Fruit fly (Drosophila melanogaster): ENCODE data around the gene CG3919.
A peak's percentile ranks its signal among the peaks of the same experiment; 100 is the strongest.

Gene CG3919

DNA sequence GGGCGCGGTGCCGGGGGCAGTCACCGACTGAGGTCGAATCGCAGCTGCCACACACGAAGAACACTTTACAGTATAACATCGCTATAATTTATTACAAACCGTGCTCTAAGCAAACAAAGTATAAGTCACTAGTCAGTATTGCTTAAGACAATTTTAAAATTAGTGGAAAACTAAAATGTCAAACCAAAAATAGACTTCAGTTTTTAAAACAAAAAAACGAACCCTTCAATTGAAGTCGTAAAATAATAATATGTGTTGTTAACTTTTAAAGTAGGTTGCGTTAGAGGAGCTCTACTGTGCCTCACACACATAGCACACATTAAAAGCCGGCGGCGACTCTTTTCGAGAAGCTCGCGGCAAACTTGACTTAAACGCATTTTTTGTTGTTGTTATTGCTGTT, 11.7 kb downstream of the CG3919 start (continued):
- TF ChIP-seq CG32006 (GFP tag; optimal IDR thresholded peaks at IDR 0.05) (no peak), Hr38 (GFP tag; optimal IDR thresholded peaks at IDR 0.05) (no peak), CG11902 (GFP tag; optimal IDR thresholded peaks at IDR 0.05) (no peak), CG6792 (GFP tag; optimal IDR thresholded peaks at IDR 0.05) (no peak), CG6854 (GFP tag; optimal IDR thresholded peaks at IDR 0.05) (no peak), pdm3 (GFP tag; optimal IDR thresholded peaks at IDR 0.05) (peak; percentile 45), dsx (GFP tag; optimal IDR thresholded peaks at IDR 0.05; ENCODE audit: poor library complexity, severe bottlenecking) (no peak), Lpt (GFP tag; optimal IDR thresholded peaks at IDR 0.05) (peak; percentile 51), Met (GFP tag; optimal IDR thresholded peaks at IDR 0.05) (peak; percentile 31), Eip93F (GFP tag; optimal IDR thresholded peaks at IDR 0.05) (no peak), fkh (GFP tag; optimal IDR thresholded peaks at IDR 0.05) (no peak), topi (GFP tag; optimal IDR thresholded peaks at IDR 0.05) (peak; percentile 41), fd85E (GFP tag; optimal IDR thresholded peaks at IDR 0.05) (no peak), CG16779 (tag; optimal IDR thresholded peaks at IDR 0.05) (no peak), fd59A (GFP tag; optimal IDR thresholded peaks at IDR 0.05) (no peak), CG7368 (GFP tag; optimal IDR thresholded peaks at IDR 0.05) (peak; percentile 5), salr (GFP tag; optimal IDR thresholded peaks at IDR 0.05) (peak in 1 of 2 experiments; percentile 58), CG11762 (GFP tag; optimal IDR thresholded peaks at IDR 0.05; ENCODE audit: insufficient read depth) (peak; percentile 32), Hr39 (GFP tag; optimal IDR thresholded peaks at IDR 0.05) (no peak), Sox102F (GFP tag; optimal IDR thresholded peaks at IDR 0.05) (no peak), CG1621 (tag; optimal IDR thresholded peaks at IDR 0.05) (no peak), vri (GFP tag; optimal IDR thresholded peaks at IDR 0.05) (no peak)

DNA sequence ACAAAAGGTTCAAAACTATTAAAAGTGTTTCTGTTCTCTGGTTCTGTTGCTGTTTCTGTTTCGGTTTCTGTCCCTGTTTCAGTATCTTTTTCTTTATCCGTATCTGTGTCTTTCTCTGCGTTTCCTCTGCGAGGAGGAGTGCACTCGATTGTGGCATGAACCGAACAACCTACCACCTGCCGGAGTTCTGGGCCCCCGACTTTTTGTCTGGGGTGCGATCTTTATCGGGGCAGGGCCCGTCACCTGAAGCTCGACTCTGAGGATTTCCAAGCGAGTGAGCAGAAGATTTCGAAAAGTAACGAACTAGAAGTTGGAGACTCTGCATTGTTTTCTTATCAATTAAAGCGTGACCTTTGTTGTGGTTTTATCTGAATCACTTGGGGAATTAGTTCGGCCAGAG, 13.2 kb downstream of the CG3919 start:
- TF ChIP-seq svp (GFP tag) = peak; percentile 5
- no peak for TF ChIP-seq achi (GFP tag; optimal IDR thresholded peaks at IDR 0.05)
- TF ChIP-seq acj6 (GFP tag; optimal IDR thresholded peaks at IDR 0.05) = no peak
- TF ChIP-seq CG6163 (GFP tag; IDR thresholded peaks at IDR 0.05) = 0 out of 3 replicates have a peak, but pooled peaks have one; percentile 19

DNA sequence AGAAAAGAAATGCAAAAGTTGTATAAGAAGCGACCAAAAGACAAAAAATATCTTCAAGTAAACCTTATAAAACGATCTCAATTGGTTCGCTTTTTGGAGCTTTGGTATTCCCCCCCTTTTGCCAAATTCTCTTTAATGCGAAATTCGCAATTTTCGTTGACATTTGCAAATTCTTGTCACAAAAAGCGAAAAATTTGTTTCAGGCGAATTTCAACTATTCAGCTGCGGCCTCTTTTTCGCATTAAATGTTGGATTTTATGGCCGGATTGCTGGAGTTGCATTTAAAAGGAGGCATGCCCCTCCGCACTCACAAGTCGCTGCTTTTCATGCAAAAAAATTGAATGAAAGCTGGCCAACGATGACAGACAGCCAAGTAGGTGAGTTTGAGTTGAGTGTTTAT, 14.7 kb downstream of the CG3919 start:
- no peak for TF ChIP-seq ss (GFP tag; optimal IDR thresholded peaks at IDR 0.05)
- TF ChIP-seq svp (GFP tag) = peak; percentile 2
- no peak for TF ChIP-seq topi (GFP tag; optimal IDR thresholded peaks at IDR 0.05)
- TF ChIP-seq acj6 (GFP tag; optimal IDR thresholded peaks at IDR 0.05) = no peak
- no peak for TF ChIP-seq CG8319 (GFP tag; optimal IDR thresholded peaks at IDR 0.05)
- TF ChIP-seq CG3032 (tag; optimal IDR thresholded peaks at IDR 0.05) = no peak

DNA sequence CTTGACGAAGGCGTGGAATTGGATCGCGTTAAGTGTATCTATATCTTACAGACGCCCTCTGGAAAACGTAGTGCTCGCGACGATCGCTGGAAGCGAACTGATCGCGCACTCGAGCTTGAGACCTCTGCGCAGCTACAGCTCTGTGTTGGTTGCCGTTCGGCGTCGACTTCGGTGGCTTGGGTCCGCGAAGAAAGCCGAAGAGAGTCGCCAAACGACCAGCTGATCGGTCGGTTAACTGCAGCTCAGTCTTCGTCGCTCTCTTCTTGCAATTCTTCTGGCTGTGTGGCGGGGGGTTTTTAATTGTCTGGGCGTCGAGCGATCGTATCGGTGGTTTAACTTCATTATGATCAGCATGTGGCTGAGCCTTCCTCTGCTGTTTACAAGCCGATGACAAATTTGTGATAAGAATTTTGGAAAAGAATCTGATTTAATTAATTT, 16.9 kb downstream of the CG3919 start:
- TF ChIP-seq topi (GFP tag; optimal IDR thresholded peaks at IDR 0.05) (peak; percentile 70), fkh (GFP tag; optimal IDR thresholded peaks at IDR 0.05) (peak; percentile 25), CG15336 (GFP tag; IDR thresholded peaks at IDR 0.05) (peak; percentile 56; the same call in 1 of the 2 replicates), Hr39 (GFP tag; optimal IDR thresholded peaks at IDR 0.05) (no peak), CG4318 (GFP tag; optimal IDR thresholded peaks at IDR 0.05) (no peak), Hr4 (GFP tag; optimal IDR thresholded peaks at IDR 0.05) (no peak), Ets96B (tag; optimal IDR thresholded peaks at IDR 0.05) (peak; percentile 40), CG6854 (GFP tag; optimal IDR thresholded peaks at IDR 0.05) (peak; percentile 95), CG3032 (tag; optimal IDR thresholded peaks at IDR 0.05) (peak; percentile 38), CG3919 (GFP tag; optimal IDR thresholded peaks at IDR 0.05) (peak; percentile 82), dsx (GFP tag; optimal IDR thresholded peaks at IDR 0.05; ENCODE audit: poor library complexity, severe bottlenecking) (peak; percentile 78), Blimp-1 (GFP tag; optimal IDR thresholded peaks at IDR 0.05) (peak; percentile 16), CG31627 (GFP tag; optimal IDR thresholded peaks at IDR 0.05) (no peak), CG9139 (GFP tag; optimal IDR thresholded peaks at IDR 0.05) (peak; percentile 84), CG8632 (GFP tag; optimal IDR thresholded peaks at IDR 0.05) (peak; percentile 16), svp (GFP tag) (peak; percentile 89), fd85E (GFP tag; optimal IDR thresholded peaks at IDR 0.05) (peak; percentile 76), Ets21C (GFP tag; optimal IDR thresholded peaks at IDR 0.05) (no peak), Eip78C (GFP tag) (peak; percentile 84), CG10631 (GFP tag; optimal IDR thresholded peaks at IDR 0.05) (no peak), Sox14 (GFP tag; optimal IDR thresholded peaks at IDR 0.05) (no peak), CG11762 (GFP tag; optimal IDR thresholded peaks at IDR 0.05; ENCODE audit: insufficient read depth) (no peak), achi (GFP tag; optimal IDR thresholded peaks at IDR 0.05) (peak; percentile 50), eg (GFP tag; IDR thresholded peaks at IDR 0.05) (no peak; the same call in 2 of the 3 replicates), Lpt (GFP tag; optimal IDR thresholded peaks at IDR 0.05) (peak; percentile 56), Met (GFP tag; optimal IDR thresholded peaks at IDR 0.05) (peak; percentile 36), OdsH (GFP tag; optimal IDR thresholded peaks at IDR 0.05) (no peak), CG7368 (GFP tag; optimal IDR thresholded peaks at IDR 0.05) (peak; percentile 50), salr (GFP tag; optimal IDR thresholded peaks at IDR 0.05) (no peak), acj6 (GFP tag; optimal IDR thresholded peaks at IDR 0.05) (no peak), fd59A (GFP tag; optimal IDR thresholded peaks at IDR 0.05) (no peak)
